Fruit fly (Drosophila melanogaster) whole organism, embryonic: ENCODE measurements around the gene Tnpo-SR.
A peak's percentile ranks its signal among the peaks of the same experiment; 100 is the strongest.

ENCODE experiments used
- C15 ChIP-seq: fragments of 200-800 bp; sonication (Bioruptor generic); IDR thresholded peaks from 3 replicates; pipeline ENCODE4 v1.3.6; 2022; ENCODE audit warnings: missing biosample characterization, missing genetic modification characterization
- CG10267 ChIP-seq: fragments of 200-800 bp; sonication (Bioruptor generic); optimal IDR thresholded peaks from 2 replicates; lab custom pipeline; 2018; ENCODE audit warnings: missing biosample characterization, mild to moderate bottlenecking, missing genetic modification characterization, moderate library complexity
- CG10366 ChIP-seq: fragments of 200-800 bp; sonication (Bioruptor generic); IDR thresholded peaks from 2 replicates; pipeline ENCODE4 v1.3.6; 2022; ENCODE audit warnings: missing biosample characterization, missing genetic modification characterization
- CG10431 ChIP-seq: fragments of 200-800 bp; sonication (Bioruptor generic); optimal IDR thresholded peaks from 3 replicates; lab custom pipeline; 2018; ENCODE audit warnings: missing biosample characterization, mild to moderate bottlenecking, missing genetic modification characterization
- CG11093 ChIP-seq: fragments of 200-800 bp; sonication (Bioruptor generic); IDR thresholded peaks from 3 replicates; pipeline ENCODE4 v1.3.6; 2022; ENCODE audit warnings: missing biosample characterization, missing genetic modification characterization
- CG12155 ChIP-seq: fragments of 200-800 bp; sonication (Bioruptor generic); optimal IDR thresholded peaks from 3 replicates; lab custom pipeline; 2016; ENCODE audit warnings: missing biosample characterization, missing genetic modification characterization
- CG13894 ChIP-seq: fragments of 200-800 bp; sonication (Bioruptor generic); optimal IDR thresholded peaks from 3 replicates; lab custom pipeline; 2018; ENCODE audit warnings: missing biosample characterization, mild to moderate bottlenecking, missing genetic modification characterization, moderate library complexity
- CG14014 ChIP-seq: fragments of 200-800 bp; sonication (Bioruptor generic); IDR thresholded peaks from 2 replicates; pipeline ENCODE4 v1.3.6; 2022; ENCODE audit warnings: missing biosample characterization, missing genetic modification characterization
- CG15514 ChIP-seq: fragments of 200-800 bp; sonication (Bioruptor generic); optimal IDR thresholded peaks from 3 replicates; lab custom pipeline; 2017; ENCODE audit warnings: missing biosample characterization, missing genetic modification characterization, mild to moderate bottlenecking, moderate library complexity, missing genetic modification reagents
- CG18599 ChIP-seq: fragments of 200-800 bp; sonication (Bioruptor generic); optimal IDR thresholded peaks from 3 replicates; lab custom pipeline; 2017; ENCODE audit warnings: missing biosample characterization, missing genetic modification characterization, mild to moderate bottlenecking, moderate library complexity, missing genetic modification reagents
- CG2678 ChIP-seq: fragments of 200-800 bp; sonication (Bioruptor generic); optimal IDR thresholded peaks from 3 replicates; lab custom pipeline; 2019; ENCODE audit warnings: missing biosample characterization, mild to moderate bottlenecking, missing genetic modification characterization, moderate library complexity
- CG2712 ChIP-seq: fragments of 200-800 bp; optimal IDR thresholded peaks from 3 replicates; lab custom pipeline; 2019; ENCODE audit warnings: missing biosample characterization, mild to moderate bottlenecking, missing genetic modification characterization, moderate library complexity
- CG30403 ChIP-seq: fragments of 200-800 bp; sonication (Bioruptor generic); optimal IDR thresholded peaks from 3 replicates; lab custom pipeline; 2016; ENCODE audit warnings: missing biosample characterization, missing genetic modification characterization
- CG3065 ChIP-seq: fragments of 200-800 bp; sonication (Bioruptor generic); optimal IDR thresholded peaks from 2 replicates; lab custom pipeline; 2016; ENCODE audit warnings: missing biosample characterization, missing genetic modification characterization
- CG31224 ChIP-seq: fragments of 200-800 bp; sonication (Bioruptor generic); IDR thresholded peaks from 2 replicates; pipeline ENCODE4 v1.3.6; 2022; ENCODE audit warnings: missing biosample characterization, missing genetic modification characterization
- CG32532 ChIP-seq: fragments of 200-800 bp; sonication (Bioruptor generic); IDR thresholded peaks from 2 replicates; pipeline ENCODE4 v1.3.6; 2022; ENCODE audit warnings: missing biosample characterization, missing genetic modification characterization
- CG34376 ChIP-seq: fragments of 200-800 bp; sonication (Bioruptor generic); optimal IDR thresholded peaks from 2 replicates; lab custom pipeline; 2018; ENCODE audit warnings: missing biosample characterization, mild to moderate bottlenecking, missing genetic modification characterization
- CG3847 ChIP-seq: fragments of 200-800 bp; sonication (Bioruptor generic); IDR thresholded peaks from 2 replicates; pipeline ENCODE4 v1.3.6; 2022; ENCODE audit warnings: missing biosample characterization, missing genetic modification characterization
- CG4404 ChIP-seq: fragments of 200-800 bp; sonication (Bioruptor generic); IDR thresholded peaks from 2 replicates; pipeline ENCODE4 v1.3.6; 2022; ENCODE audit warnings: missing biosample characterization, missing genetic modification characterization
- CG6683 ChIP-seq: fragments of 200-800 bp; sonication (Bioruptor generic); optimal IDR thresholded peaks from 2 replicates; lab custom pipeline; 2017; ENCODE audit warnings: missing biosample characterization, mild to moderate bottlenecking, missing genetic modification characterization, missing genetic modification reagents
- CG6689 ChIP-seq: fragments of 200-800 bp; sonication (Bioruptor generic); IDR thresholded peaks from 2 replicates; pipeline ENCODE4 v1.3.6; 2022; ENCODE audit warnings: missing biosample characterization, missing genetic modification characterization
- CG9797 ChIP-seq: fragments of 200-800 bp; sonication (Bioruptor generic); optimal IDR thresholded peaks from 3 replicates; lab custom pipeline; 2018; ENCODE audit warnings: missing biosample characterization, mild to moderate bottlenecking, missing genetic modification characterization
- Dek ChIP-seq: fragments of 200-800 bp; sonication (Bioruptor generic); optimal IDR thresholded peaks from 3 replicates; lab custom pipeline; 2019; ENCODE audit warnings: missing biosample characterization, mild to moderate bottlenecking, missing genetic modification characterization, moderate library complexity
- Dip3 ChIP-seq: fragments of 200-800 bp; sonication (Bioruptor generic); optimal IDR thresholded peaks from 3 replicates; lab custom pipeline; 2016; ENCODE audit warnings: missing biosample characterization, missing genetic modification characterization
- Fer1 ChIP-seq: fragments of 200-800 bp; sonication (Bioruptor generic); optimal IDR thresholded peaks from 2 replicates; lab custom pipeline; 2017; ENCODE audit warnings: missing biosample characterization, mild to moderate bottlenecking, missing genetic modification characterization
- H15 ChIP-seq: fragments of 200-800 bp; sonication (Bioruptor generic); IDR thresholded peaks from 3 replicates; pipeline ENCODE4 v1.3.6; 2022; ENCODE audit warnings: missing biosample characterization, missing genetic modification characterization
- HHEX ChIP-seq: fragments of 200-800 bp; sonication (Bioruptor generic); optimal IDR thresholded peaks from 3 replicates; lab custom pipeline; 2017; ENCODE audit warnings: missing biosample characterization, mild to moderate bottlenecking, missing genetic modification characterization, missing genetic modification reagents
- Hr51 ChIP-seq, 2 experiments: fragments of 200-800 bp; sonication (Bioruptor generic); optimal IDR thresholded peaks; 2 replicates in 1 of 2; 3 replicates in 1 of 2; lab custom pipeline; 2016 to 2018; ENCODE audit warnings: missing biosample characterization in 2 of 2, missing genetic modification characterization in 2 of 2, mild to moderate bottlenecking in 1 of 2, moderate library complexity in 1 of 2
- Med ChIP-seq: fragments of 200-800 bp; sonication (Bioruptor generic); peaks from one replicate; lab custom pipeline; 2016; ENCODE audit warnings: missing biosample characterization, missing genetic modification characterization, mild to moderate bottlenecking, inconsistent platforms, moderate library complexity
- NFAT ChIP-seq: fragments of 200-800 bp; sonication (Bioruptor generic); IDR thresholded peaks from 2 replicates; pipeline ENCODE4 v1.3.6; 2022; ENCODE audit warnings: missing biosample characterization, missing genetic modification characterization
- ash1 ChIP-seq: fragments of 200-800 bp; sonication (Bioruptor generic); optimal IDR thresholded peaks from 2 replicates; lab custom pipeline; 2018; ENCODE audit warnings: missing biosample characterization, mild to moderate bottlenecking, missing genetic modification characterization
- bbx ChIP-seq: fragments of 200-800 bp; sonication (Bioruptor generic); IDR thresholded peaks from 2 replicates; pipeline ENCODE4 v1.3.6; 2022; ENCODE audit warnings: missing biosample characterization, missing genetic modification characterization; ENCODE audit not compliant: partially characterized antibody
- cas ChIP-seq: fragments of 200-800 bp; sonication (Bioruptor generic); IDR thresholded peaks from 2 replicates; pipeline ENCODE4 v1.3.6; 2022; ENCODE audit warnings: missing biosample characterization, missing genetic modification characterization
- caup ChIP-seq: fragments of 200-800 bp; sonication (Bioruptor generic); optimal IDR thresholded peaks from 3 replicates; lab custom pipeline; 2017; ENCODE audit warnings: missing biosample characterization, mild to moderate bottlenecking, missing genetic modification characterization, moderate library complexity; ENCODE audit not compliant: severe bottlenecking
- dmrt11E ChIP-seq: fragments of 200-800 bp; sonication (Bioruptor generic); optimal IDR thresholded peaks from 3 replicates; lab custom pipeline; 2018; ENCODE audit warnings: missing biosample characterization, mild to moderate bottlenecking, missing genetic modification characterization, moderate library complexity
- dysf ChIP-seq: fragments of 200-800 bp; sonication (Bioruptor generic); IDR thresholded peaks from 3 replicates; pipeline ENCODE4 v1.3.6; 2022; ENCODE audit warnings: missing biosample characterization, missing genetic modification characterization
- emc ChIP-seq: fragments of 200-800 bp; sonication (Bioruptor generic); optimal IDR thresholded peaks from 2 replicates; lab custom pipeline; 2016; ENCODE audit warnings: missing biosample characterization, missing genetic modification characterization
- fd102C ChIP-seq: fragments of 200-800 bp; sonication (Bioruptor generic); optimal IDR thresholded peaks from 2 replicates; lab custom pipeline; 2018; ENCODE audit warnings: missing biosample characterization, mild to moderate bottlenecking, missing genetic modification characterization, moderate library complexity
- fru ChIP-seq: fragments of >200 bp; optimal IDR thresholded peaks from 2 replicates; lab custom pipeline; 2017
- grn ChIP-seq: fragments of 200-800 bp; sonication (Bioruptor generic); optimal IDR thresholded peaks from 3 replicates; lab custom pipeline; 2017; ENCODE audit warnings: missing biosample characterization, missing genetic modification characterization
- ken ChIP-seq: fragments of 200-800 bp; sonication (Bioruptor generic); IDR thresholded peaks from 3 replicates; pipeline ENCODE4 v1.3.6; 2022; ENCODE audit warnings: missing biosample characterization, missing genetic modification characterization
- klu ChIP-seq: fragments of 200-800 bp; sonication (Bioruptor generic); IDR thresholded peaks from 2 replicates; pipeline ENCODE4 v1.3.6; 2022; ENCODE audit warnings: missing biosample characterization, missing genetic modification characterization
- lmd ChIP-seq: fragments of 200-800 bp; sonication (Bioruptor generic); IDR thresholded peaks from 2 replicates; pipeline ENCODE4 v1.3.6; 2022; ENCODE audit warnings: missing biosample characterization, missing genetic modification characterization
- nom ChIP-seq: fragments of 200-800 bp; sonication (Bioruptor generic); optimal IDR thresholded peaks from 2 replicates; lab custom pipeline; 2017; ENCODE audit warnings: missing biosample characterization, missing genetic modification characterization, mild to moderate bottlenecking, moderate library complexity, missing genetic modification reagents
- org-1 ChIP-seq: fragments of 200-800 bp; sonication (Bioruptor generic); optimal IDR thresholded peaks from 2 replicates; lab custom pipeline; 2017; ENCODE audit warnings: missing biosample characterization, missing genetic modification characterization
- psq ChIP-seq: fragments of 200-800 bp; sonication (Bioruptor generic); optimal IDR thresholded peaks from 2 replicates; lab custom pipeline; 2017; ENCODE audit warnings: missing biosample characterization, missing genetic modification characterization
- repo ChIP-seq: fragments of 200-800 bp; sonication (Bioruptor generic); optimal IDR thresholded peaks from 2 replicates; lab custom pipeline; 2016; ENCODE audit warnings: missing biosample characterization, missing genetic modification characterization
- schlank ChIP-seq: fragments of 200-800 bp; sonication (Bioruptor generic); optimal IDR thresholded peaks from 2 replicates; lab custom pipeline; 2018; ENCODE audit warnings: missing biosample characterization, mild to moderate bottlenecking, missing genetic modification characterization
- sd ChIP-seq: fragments of 200-800 bp; sonication (Bioruptor generic); optimal IDR thresholded peaks from 3 replicates; lab custom pipeline; 2018; ENCODE audit warnings: missing biosample characterization, mild to moderate bottlenecking, missing genetic modification characterization, moderate library complexity
- sens ChIP-seq: fragments of 200-800 bp; sonication (Bioruptor generic); peaks from one replicate; lab custom pipeline; 2016; ENCODE audit warnings: missing biosample characterization, missing genetic modification characterization
- wdn ChIP-seq: fragments of 200-800 bp; sonication (Bioruptor generic); IDR thresholded peaks from 2 replicates; pipeline ENCODE4 v1.3.6; 2022; ENCODE audit warnings: missing biosample characterization, missing genetic modification characterization
- wek ChIP-seq: fragments of 200-800 bp; sonication (Bioruptor generic); optimal IDR thresholded peaks from 3 replicates; lab custom pipeline; 2018; ENCODE audit warnings: missing biosample characterization, mild to moderate bottlenecking, missing genetic modification characterization, moderate library complexity

Tnpo-SR gene

DNA sequence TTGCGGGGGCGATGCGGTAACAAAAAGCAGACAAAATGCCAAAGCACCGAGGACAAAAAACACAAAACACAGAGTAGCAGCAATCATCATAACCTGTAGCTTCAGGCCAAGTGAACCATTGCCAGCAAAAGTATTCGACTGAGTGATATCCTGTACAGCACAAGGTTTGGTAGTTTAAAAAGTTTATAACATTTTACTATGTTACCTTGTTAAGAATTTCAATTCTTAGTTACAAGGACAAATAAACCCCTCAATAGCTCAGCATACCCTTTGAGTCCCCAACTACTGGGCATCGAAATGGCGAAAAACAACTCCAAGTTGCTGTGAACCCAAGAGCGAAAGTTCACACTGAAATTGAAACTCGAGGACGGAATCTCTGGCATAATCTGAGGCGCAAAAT, 36.6 kb upstream of the Tnpo-SR start (continued):
- no peak for TF ChIP-seq CG34376 (GFP tag; lab: Kevin White, UChicago)
- peak; percentile 1 for TF ChIP-seq Dip3 (GFP tag; lab: Kevin White, UChicago)
- TF ChIP-seq HHEX, result peak; percentile 7
- TF ChIP-seq CG6689, result no peak
- no peak for TF ChIP-seq CG10267 (tag; lab: Kevin White, UChicago)
- TF ChIP-seq CG6683 (GFP tag; lab: Kevin White, UChicago), result no peak
- TF ChIP-seq dysf, result peak; percentile 58
- no peak for TF ChIP-seq klu (GFP tag; lab: Robert Waterston, UW)
- no peak for TF ChIP-seq CG3065
- peak; percentile 83 for TF ChIP-seq Med (GFP tag; lab: Kevin White, UChicago)
- TF ChIP-seq CG31224 (GFP tag; lab: Robert Waterston, UW), result 0 out of 2 replicates have a peak, but pooled peaks have one; percentile 10
- TF ChIP-seq wek (GFP tag; lab: Kevin White, UChicago), result no peak
- TF ChIP-seq org-1 (GFP tag; lab: Kevin White, UChicago), result no peak
- TF ChIP-seq bbx (GFP tag; lab: Robert Waterston, UW), result no peak
- no peak for TF ChIP-seq schlank (tag; lab: Kevin White, UChicago)
- TF ChIP-seq sens (GFP tag; lab: Kevin White, UChicago), result no peak
- TF ChIP-seq H15 (GFP tag; lab: Robert Waterston, UW), result peak; percentile 25; the same call in 1 of the 3 replicates
- TF ChIP-seq CG13894, result no peak
- TF ChIP-seq CG2678 (tag; lab: Kevin White, UChicago), result peak; percentile 52
- TF ChIP-seq CG11093, result no peak
- TF ChIP-seq CG30403 (GFP tag; lab: Kevin White, UChicago), result peak; percentile 17
- TF ChIP-seq sd (tag; lab: Kevin White, UChicago), result no peak
- TF ChIP-seq cas (GFP tag; lab: Robert Waterston, UW), result no peak
- TF ChIP-seq CG3847 (GFP tag; lab: Robert Waterston, UW), result no peak
- TF ChIP-seq emc (GFP tag; lab: Kevin White, UChicago), result no peak
- TF ChIP-seq dmrt11E (tag; lab: Kevin White, UChicago), result no peak
- no peak for TF ChIP-seq CG12155 (GFP tag; lab: Kevin White, UChicago)
- TF ChIP-seq lmd (GFP tag; lab: Robert Waterston, UW), result peak; percentile 25; the same call in 1 of the 2 replicates
- no peak for TF ChIP-seq ken
- TF ChIP-seq nom (GFP tag; lab: Kevin White, UChicago), result no peak
- no peak for TF ChIP-seq repo (GFP tag; lab: Kevin White, UChicago)
- no peak for TF ChIP-seq psq (GFP tag; lab: Kevin White, UChicago)
- TF ChIP-seq caup, result no peak
- TF ChIP-seq CG32532 (GFP tag; lab: Robert Waterston, UW), result peak; percentile 56
- no peak for TF ChIP-seq fd102C (GFP tag; lab: Kevin White, UChicago)
- TF ChIP-seq CG14014 (GFP tag; lab: Robert Waterston, UW), result 0 out of 2 replicates have a peak, but pooled peaks have one; percentile 28
- TF ChIP-seq CG18599, result peak; percentile 64
- peak; percentile 22; the same call in 1 of the 2 replicates for TF ChIP-seq CG4404 (GFP tag; lab: Robert Waterston, UW)
- peak; percentile 36 for TF ChIP-seq CG10366 (GFP tag; lab: Robert Waterston, UW)
- no peak for TF ChIP-seq ash1 (GFP tag; lab: Kevin White, UChicago)
- TF ChIP-seq Hr51 (GFP tag; optimal IDR thresholded peaks at IDR 0.05; lab: Kevin White, UChicago), result peak in 1 of 2 experiments; percentile 39
- peak; percentile 17 for TF ChIP-seq Fer1
- TF ChIP-seq CG2712 (tag; lab: Kevin White, UChicago), result no peak
- TF ChIP-seq CG9797 (GFP tag; lab: Kevin White, UChicago), result no peak
- no peak for TF ChIP-seq wdn (GFP tag; lab: Robert Waterston, UW)
- no peak for TF ChIP-seq grn (GFP tag; lab: Kevin White, UChicago)
- TF ChIP-seq C15 (GFP tag; lab: Robert Waterston, UW), result no peak
- TF ChIP-seq fru, result no peak
- TF ChIP-seq NFAT (GFP tag; lab: Robert Waterston, UW), result no peak
- TF ChIP-seq CG15514 (GFP tag; lab: Kevin White, UChicago), result peak; percentile 15
- TF ChIP-seq Dek (tag; lab: Kevin White, UChicago), result no peak
- TF ChIP-seq CG10431, result no peak
